Worm (Caenorhabditis elegans): ENCODE data around the gene F31F4.1.

F31F4.1 gene

ce11 chrV:727484-728351 is 43.9 kb downstream of the F31F4.1 start, which contains the start of the genes icl-1 and srh-2 (continued):
- TF ChIP-seq efl-1 (optimal IDR thresholded peaks at IDR 0.05) (peak; percentile 40 to 49), efl-1 (GFP tag; optimal IDR thresholded peaks at IDR 0.05 in 1 of 2) (peak in 1 of 2 experiments; percentile 91), rnt-1 (tag; optimal IDR thresholded peaks at IDR 0.05) (peak; percentile 88), ceh-82 (tag; optimal IDR thresholded peaks at IDR 0.05) (no peak), zip-4 (GFP tag; optimal IDR thresholded peaks at IDR 0.05) (peak; percentile 51), C16A3.4 (tag; optimal IDR thresholded peaks at IDR 0.05) (peak; percentile 74), fos-1 (tag; optimal IDR thresholded peaks at IDR 0.05) (peak; percentile 23), jun-1 (tag; optimal IDR thresholded peaks at IDR 0.05) (peak; percentile 15), grh-1 (GFP tag; IDR thresholded peaks at IDR 0.05) (no peak), snu-23 (GFP tag; optimal IDR thresholded peaks at IDR 0.05) (peak; percentile 82), ceh-63 (GFP tag; optimal IDR thresholded peaks at IDR 0.05) (peak; percentile 54), lsy-2 (tag; optimal IDR thresholded peaks at IDR 0.05) (peak; percentile 31 to 55), unc-98 (GFP tag; IDR thresholded peaks at IDR 0.05) (no peak), dpl-1 (GFP tag; optimal IDR thresholded peaks at IDR 0.05) (peak in 2 of 3 experiments; percentile 19 to 26), lin-13 (GFP tag; optimal IDR thresholded peaks at IDR 0.05) (peak; percentile 38), nhr-20 (tag; optimal IDR thresholded peaks at IDR 0.05) (peak; percentile 85), nhr-19 (GFP tag; conservative IDR thresholded peaks at IDR 0.05) (peak; percentile 93), nhr-85 (tag) (peak; percentile 92), ceh-90 (tag; optimal IDR thresholded peaks at IDR 0.05) (no peak), C04F5.9 (tag; optimal IDR thresholded peaks at IDR 0.05) (peak; percentile 49), nhr-84 (tag; optimal IDR thresholded peaks at IDR 0.05) (no peak), ceh-88 (GFP tag; IDR thresholded peaks at IDR 0.05) (peak; percentile 67), blmp-1 (tag; optimal IDR thresholded peaks at IDR 0.05) (peak; percentile 17), hlh-4 (tag; optimal IDR thresholded peaks at IDR 0.05) (no peak), lin-35 (GFP tag; optimal IDR thresholded peaks at IDR 0.05) (peak in 1 of 2 experiments; percentile 75), egl-13 (tag; optimal IDR thresholded peaks at IDR 0.05) (no peak), dsc-1 (tag; optimal IDR thresholded peaks at IDR 0.05) (no peak), hlh-17 (GFP tag; optimal IDR thresholded peaks at IDR 0.05; ENCODE audit: borderline replicate concordance) (peak; percentile 41), nhr-71 (tag; optimal IDR thresholded peaks at IDR 0.05) (peak; percentile 95), mep-1 (tag; optimal IDR thresholded peaks at IDR 0.05) (peak; percentile 59), vab-15 (tag; optimal IDR thresholded peaks at IDR 0.05) (peak; percentile 52), xbp-1 (tag; optimal IDR thresholded peaks at IDR 0.05) (peak; percentile 45), unc-130 (tag; optimal IDR thresholded peaks at IDR 0.05) (peak; percentile 74), nhr-77 (tag; optimal IDR thresholded peaks at IDR 0.05) (peak; percentile 29)

- TF ChIP-seq nhr-20 (tag; optimal IDR thresholded peaks at IDR 0.05) (peak; percentile 84), dpl-1 (GFP tag; optimal IDR thresholded peaks at IDR 0.05) (peak in 2 of 3 experiments; percentile 8 to 34), C04F5.9 (tag; optimal IDR thresholded peaks at IDR 0.05) (peak; percentile 44), mef-2 (tag; optimal IDR thresholded peaks at IDR 0.05) (no peak), efl-1 (optimal IDR thresholded peaks at IDR 0.05) (peak in 1 of 2 experiments; percentile 14), efl-1 (GFP tag; optimal IDR thresholded peaks at IDR 0.05 in 1 of 2) (no peak), nhr-84 (tag; optimal IDR thresholded peaks at IDR 0.05) (no peak), snpc-4 (tag; optimal IDR thresholded peaks at IDR 0.05) (no peak), ceh-63 (GFP tag; optimal IDR thresholded peaks at IDR 0.05) (no peak), egl-13 (tag; optimal IDR thresholded peaks at IDR 0.05) (no peak), hpl-2 (GFP tag; optimal IDR thresholded peaks at IDR 0.05) (no peak), nhr-76 (tag; optimal IDR thresholded peaks at IDR 0.05) (no peak), pqm-1 (tag; optimal IDR thresholded peaks at IDR 0.05) (no peak), sup-37 (GFP tag; optimal IDR thresholded peaks at IDR 0.05) (peak; percentile 40), nhr-71 (tag; optimal IDR thresholded peaks at IDR 0.05) (peak; percentile 96), nhr-90 (tag; optimal IDR thresholded peaks at IDR 0.05; ENCODE audit: poor library complexity) (peak; percentile 62), snu-23 (GFP tag; optimal IDR thresholded peaks at IDR 0.05) (peak; percentile 82), hlh-4 (tag; optimal IDR thresholded peaks at IDR 0.05) (no peak), lin-35 (GFP tag; optimal IDR thresholded peaks at IDR 0.05) (peak in 1 of 2 experiments; percentile 76), efl-3 (GFP tag; optimal IDR thresholded peaks at IDR 0.05) (no peak), aly-2 (tag; optimal IDR thresholded peaks at IDR 0.05) (no peak), ces-1 (GFP tag; optimal IDR thresholded peaks at IDR 0.05) (no peak), ceh-8 (GFP tag; optimal IDR thresholded peaks at IDR 0.05) (no peak), skn-1 (tag; optimal IDR thresholded peaks at IDR 0.05) (no peak), unc-62 (GFP tag; optimal IDR thresholded peaks at IDR 0.05) (no peak), ceh-88 (GFP tag; IDR thresholded peaks at IDR 0.05) (peak; percentile 40; the same call in 1 of the 2 replicates), grh-1 (GFP tag; IDR thresholded peaks at IDR 0.05) (peak; percentile 30; the same call in 1 of the 2 replicates)
These were observed 45.1 kb downstream of the F31F4.1 start for ce11 chrV:728822-729493.
